Worm (Caenorhabditis elegans) whole organism, L4 larva: Measurements from ENCODE around the gene B0403.6.

Source experiments
- aha-1 ChIP-seq: fragments of 150-350 bp; peaks from one replicate; lab custom pipeline; 2014; ENCODE audit warnings: missing biosample characterization, missing genetic modification characterization
- lir-3 ChIP-seq: sonication (generic microtip); optimal IDR thresholded peaks from 2 replicates; lab custom pipeline; 2016; ENCODE audit warnings: mild to moderate bottlenecking, missing genetic modification characterization, missing compliant biosample characterization
- nhr-237 ChIP-seq: sonication (generic microtip); optimal IDR thresholded peaks from 2 replicates; lab custom pipeline; 2017; ENCODE audit warnings: missing biosample characterization, missing genetic modification characterization
- nhr-41 ChIP-seq: fragments of 200-800 bp; sonication (Bioruptor generic); IDR thresholded peaks from 2 replicates; pipeline ENCODE4 v1.3.6; 2022; ENCODE audit warnings: missing genetic modification reagents, missing genetic modification characterization, missing compliant biosample characterization
- unc-62 ChIP-seq, 3 experiments: fragments of 150-350 bp in 1 of 3; sonication (generic microtip); optimal IDR thresholded peaks in 2 of 3; peaks in 1 of 3; 1 replicate in 1 of 3; 2 replicates in 2 of 3; lab custom pipeline; 2014 to 2017; ENCODE audit warnings: missing biosample characterization in 3 of 3, missing genetic modification characterization in 3 of 3, missing genetic modification reagents in 3 of 3, missing genotype in 1 of 3

Gene B0403.6

DNA sequence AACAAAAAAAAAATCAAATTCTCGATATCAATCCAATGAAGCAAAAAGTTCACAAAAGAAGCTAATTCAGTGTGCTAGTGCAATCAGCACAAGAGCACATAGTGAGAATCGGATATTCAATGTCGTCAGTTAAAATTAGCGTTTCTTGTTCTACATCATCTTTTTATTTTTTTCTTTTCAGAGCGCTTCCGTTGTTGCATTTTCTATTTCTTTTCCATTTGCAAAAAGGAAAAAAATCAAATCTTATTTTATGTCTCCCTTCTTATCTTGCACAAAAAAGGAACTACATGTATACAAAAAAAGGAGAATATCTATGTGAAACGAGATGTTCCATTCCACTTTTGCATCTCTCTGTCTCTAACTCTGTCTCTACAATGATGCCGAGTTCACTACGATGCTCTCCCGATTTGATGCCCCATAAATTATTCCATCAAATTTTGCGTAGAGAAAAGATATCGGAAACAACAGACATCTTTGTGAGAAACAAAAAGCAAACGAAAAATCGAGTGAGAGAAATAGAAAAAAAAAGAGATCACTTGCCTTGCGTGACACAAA lies 41.4 kb downstream of the B0403.6 start:
- TF ChIP-seq nhr-41 (GFP tag; lab: Robert Waterston, UW) (no peak), unc-62 (GFP tag; optimal IDR thresholded peaks at IDR 0.05 in 1 of 2; lab: Kevin White, UChicago) (peak in 1 of 2 experiments; percentile 96), unc-62 (tag; optimal IDR thresholded peaks at IDR 0.05; lab: Kevin White, UChicago) (no peak), aha-1 (tag; lab: Kevin White, UChicago) (peak; percentile 30), nhr-237 (tag; lab: Kevin White, UChicago) (no peak)

DNA sequence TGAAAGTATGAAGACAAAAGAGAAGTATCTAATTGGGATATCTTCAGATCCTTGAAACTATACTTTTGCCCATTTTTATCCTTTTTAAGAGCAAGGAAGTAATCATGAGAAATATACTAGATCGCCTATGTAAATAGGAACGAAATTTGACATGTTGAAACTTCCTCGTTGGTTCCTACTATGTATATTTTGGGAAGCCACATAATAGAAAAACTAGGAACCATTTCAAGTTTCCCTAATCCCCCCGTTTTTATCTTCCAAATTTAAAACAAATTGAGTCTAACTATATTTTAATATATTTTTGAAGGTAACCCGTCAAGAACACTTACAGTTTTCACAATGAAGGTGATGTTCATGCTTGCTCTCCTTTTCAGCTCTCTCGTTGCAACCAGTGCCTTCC lies 46.3 kb downstream of the B0403.6 start, which contains the start of gene flp-26:
Gene flp-26 (plus strand): TSS at position 301 of the 400 bp plus-strand sequence.
- TF ChIP-seq lir-3 (tag; lab: Kevin White, UChicago) (no peak), unc-62 (GFP tag; optimal IDR thresholded peaks at IDR 0.05 in 1 of 2; lab: Kevin White, UChicago) (peak in 1 of 2 experiments; percentile 33), unc-62 (tag; optimal IDR thresholded peaks at IDR 0.05; lab: Kevin White, UChicago) (no peak)
- TF ChIP-seq, all 104 proteins: peak for 1
